Worm (Caenorhabditis elegans): ENCODE measurements around the gene F53F4.7.

F53F4.7 gene

DNA sequence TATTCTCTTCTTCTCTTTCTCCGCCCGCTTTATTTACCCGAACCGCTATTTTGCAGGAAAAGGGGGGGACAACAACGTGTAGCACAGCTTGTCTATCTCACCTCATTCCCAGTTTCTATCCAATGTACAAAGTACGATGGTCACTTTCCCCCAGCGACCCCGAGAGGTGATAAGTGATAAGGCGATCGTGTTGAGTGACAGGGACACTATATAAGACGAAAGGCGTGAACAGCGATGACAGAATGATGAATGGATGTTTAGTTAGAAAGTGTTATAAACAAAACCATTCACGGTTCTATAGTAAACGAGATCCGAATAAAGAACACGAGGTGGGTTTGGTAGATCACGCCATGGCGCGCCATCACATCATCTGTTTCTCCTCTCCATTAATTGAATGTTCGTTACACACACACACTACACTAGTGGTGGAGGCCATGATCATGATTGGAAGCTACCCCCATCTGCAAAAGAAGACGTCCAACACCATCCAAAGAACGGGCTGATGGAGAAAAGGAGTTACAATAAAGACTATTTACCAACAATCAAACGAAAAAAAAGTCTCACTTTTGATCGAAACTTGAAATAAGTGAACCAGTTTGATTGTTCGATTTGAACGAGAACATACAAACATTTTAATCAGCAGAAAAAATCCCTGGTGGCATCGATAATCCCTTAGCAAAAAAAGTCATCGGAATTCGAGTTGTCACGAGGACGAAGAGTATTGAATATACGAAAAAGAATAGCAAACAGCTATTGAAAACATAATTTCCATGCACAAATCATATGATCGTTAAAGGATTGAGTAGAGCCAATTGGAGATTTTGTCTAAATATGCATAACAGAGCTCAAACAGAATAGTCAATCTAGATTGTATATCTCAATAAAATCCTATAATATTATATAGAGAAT is 42.8 kb upstream of the F53F4.7 start (continued):
- TF ChIP-seq zip-2 (tag; optimal IDR thresholded peaks at IDR 0.05) (no peak), ama-1 (optimal IDR thresholded peaks at IDR 0.05) (peak; percentile 91), php-3 (GFP tag; IDR thresholded peaks at IDR 0.05) (peak; percentile 82), mes-2 (tag; optimal IDR thresholded peaks at IDR 0.05; ENCODE audit: poor library complexity, severe bottlenecking) (peak; percentile 41), fos-1 (tag; optimal IDR thresholded peaks at IDR 0.05) (no peak), daf-19 (GFP tag; conservative IDR thresholded peaks at IDR 0.05) (no peak), D1046.2 (GFP tag; IDR thresholded peaks at IDR 0.05) (no peak), ceh-28 (tag; optimal IDR thresholded peaks at IDR 0.05) (no peak), daf-12 (tag; optimal IDR thresholded peaks at IDR 0.05) (no peak), zfp-3 (GFP tag; conservative IDR thresholded peaks at IDR 0.05) (peak; percentile 80), nhr-76 (tag; optimal IDR thresholded peaks at IDR 0.05) (no peak), nhr-11 (tag; optimal IDR thresholded peaks at IDR 0.05) (peak; percentile 3), zfp-2 (tag; optimal IDR thresholded peaks at IDR 0.05) (no peak), spr-1 (tag; optimal IDR thresholded peaks at IDR 0.05) (peak; percentile 9), mdl-1 (tag; optimal IDR thresholded peaks at IDR 0.05) (peak; percentile 72 to 93), mxl-2 (GFP tag; conservative IDR thresholded peaks at IDR 0.05) (0 out of 2 replicates have a peak, but pooled peaks have one; percentile 7), lin-29 (GFP tag; IDR thresholded peaks at IDR 0.05) (no peak), hlh-30 (tag; optimal IDR thresholded peaks at IDR 0.05; ENCODE audit: insufficient read depth) (peak; percentile 83), dpl-1 (GFP tag; optimal IDR thresholded peaks at IDR 0.05) (peak; percentile 40), zip-11 (GFP tag; IDR thresholded peaks at IDR 0.05) (no peak), skn-1 (tag; optimal IDR thresholded peaks at IDR 0.05) (no peak), set-16 (GFP tag; IDR thresholded peaks at IDR 0.05) (peak; percentile 28; the same call in 1 of the 2 replicates), attf-4 (tag; optimal IDR thresholded peaks at IDR 0.05) (peak; percentile 34), hif-1 (tag; optimal IDR thresholded peaks at IDR 0.05) (peak; percentile 6 to 44), tra-1 (GFP tag; IDR thresholded peaks at IDR 0.05) (peak; percentile 78; the same call in 1 of the 2 replicates), lir-3 (tag; optimal IDR thresholded peaks at IDR 0.05) (no peak), Y5F2A.4 (GFP tag; optimal IDR thresholded peaks at IDR 0.05) (peak; percentile 10), egl-27 (tag; optimal IDR thresholded peaks at IDR 0.05) (no peak), ZK546.5 (tag; optimal IDR thresholded peaks at IDR 0.05) (no peak), nhr-111 (GFP tag; optimal IDR thresholded peaks at IDR 0.05) (no peak), T20F7.1 (GFP tag; optimal IDR thresholded peaks at IDR 0.05) (peak; percentile 32)

DNA sequence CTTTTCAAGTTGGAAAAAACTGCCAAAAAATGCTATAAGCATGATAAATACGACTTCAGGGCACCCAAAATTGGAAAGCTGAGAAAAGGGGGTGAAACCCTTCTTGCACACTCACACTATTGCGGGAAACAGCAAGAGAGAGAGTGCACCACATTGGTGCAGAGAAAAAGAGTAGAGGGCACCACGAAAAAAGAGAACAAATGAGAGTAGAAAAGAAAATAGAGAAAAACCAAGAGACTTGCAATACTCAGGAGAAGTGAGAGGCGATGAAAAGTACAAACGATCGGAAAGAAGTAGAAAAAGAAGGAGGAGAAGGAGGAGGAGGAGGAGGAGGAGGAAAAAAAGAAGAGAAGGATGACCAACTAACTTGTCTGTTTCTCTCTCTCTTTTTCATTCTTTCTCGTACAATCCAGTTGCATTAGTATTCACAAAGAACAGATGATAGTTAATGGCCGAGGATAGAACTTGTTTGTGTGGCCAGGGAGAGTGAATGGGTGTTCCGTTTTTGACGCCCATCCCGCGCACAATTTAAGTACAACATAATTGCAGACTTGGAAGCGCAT is 41.5 kb upstream of the F53F4.7 start:
- TF ChIP-seq egl-43 (GFP tag; IDR thresholded peaks at IDR 0.05) = no peak
- no peak for TF ChIP-seq mxl-2 (GFP tag; conservative IDR thresholded peaks at IDR 0.05)
- no peak for TF ChIP-seq nhr-41 (GFP tag; IDR thresholded peaks at IDR 0.05)
- TF ChIP-seq egl-27 (tag; optimal IDR thresholded peaks at IDR 0.05) = no peak
- TF ChIP-seq ceh-32 (tag; optimal IDR thresholded peaks at IDR 0.05; ENCODE audit: poor library complexity) = no peak
- peak in 1 of 2 experiments; percentile 49 for TF ChIP-seq hif-1 (tag; optimal IDR thresholded peaks at IDR 0.05)
- no peak for TF ChIP-seq dmd-9 (GFP tag; IDR thresholded peaks at IDR 0.05)
- peak; percentile 83 for TF ChIP-seq nhr-6 (tag; optimal IDR thresholded peaks at IDR 0.05)
- peak; percentile 79 for TF ChIP-seq hmg-1.1 (GFP tag; IDR thresholded peaks at IDR 0.05)
- TF ChIP-seq daf-12 (tag; optimal IDR thresholded peaks at IDR 0.05) = no peak
- peak; percentile 49 for TF ChIP-seq ceh-28 (tag; optimal IDR thresholded peaks at IDR 0.05)
- TF ChIP-seq lin-15B (tag; optimal IDR thresholded peaks at IDR 0.05) = no peak
- no peak for TF ChIP-seq spr-3 (GFP tag; optimal IDR thresholded peaks at IDR 0.05)
- no peak for TF ChIP-seq mxl-3 (GFP tag; optimal IDR thresholded peaks at IDR 0.05)
- peak; percentile 22 for TF ChIP-seq nhr-48 (tag; optimal IDR thresholded peaks at IDR 0.05)
- TF ChIP-seq nhr-11 (tag; optimal IDR thresholded peaks at IDR 0.05) = peak; percentile 42
- no peak for TF ChIP-seq daf-19 (GFP tag; conservative IDR thresholded peaks at IDR 0.05)
- TF ChIP-seq hlh-11 (tag; optimal IDR thresholded peaks at IDR 0.05) = peak; percentile 74
- peak; percentile 4 for TF ChIP-seq nhr-111 (GFP tag; optimal IDR thresholded peaks at IDR 0.05)
- TF ChIP-seq ZK337.2 (GFP tag; IDR thresholded peaks at IDR 0.05) = no peak
- no peak for TF ChIP-seq madf-5 (GFP tag; IDR thresholded peaks at IDR 0.05)
- peak; percentile 37 for TF ChIP-seq dmd-6 (GFP tag; IDR thresholded peaks at IDR 0.05)
- TF ChIP-seq zfp-2 (tag; optimal IDR thresholded peaks at IDR 0.05) = no peak
- TF ChIP-seq nhr-76 (tag; optimal IDR thresholded peaks at IDR 0.05) = no peak
- TF ChIP-seq mep-1 (tag; optimal IDR thresholded peaks at IDR 0.05) = peak; percentile 80
- no peak for TF ChIP-seq php-3 (GFP tag; IDR thresholded peaks at IDR 0.05)
- TF ChIP-seq ceh-62 (tag; optimal IDR thresholded peaks at IDR 0.05) = no peak

All from whole organism, L4 larva.